Fruit fly (Drosophila melanogaster): ENCODE results near the gene Las.

Las gene

DNA sequence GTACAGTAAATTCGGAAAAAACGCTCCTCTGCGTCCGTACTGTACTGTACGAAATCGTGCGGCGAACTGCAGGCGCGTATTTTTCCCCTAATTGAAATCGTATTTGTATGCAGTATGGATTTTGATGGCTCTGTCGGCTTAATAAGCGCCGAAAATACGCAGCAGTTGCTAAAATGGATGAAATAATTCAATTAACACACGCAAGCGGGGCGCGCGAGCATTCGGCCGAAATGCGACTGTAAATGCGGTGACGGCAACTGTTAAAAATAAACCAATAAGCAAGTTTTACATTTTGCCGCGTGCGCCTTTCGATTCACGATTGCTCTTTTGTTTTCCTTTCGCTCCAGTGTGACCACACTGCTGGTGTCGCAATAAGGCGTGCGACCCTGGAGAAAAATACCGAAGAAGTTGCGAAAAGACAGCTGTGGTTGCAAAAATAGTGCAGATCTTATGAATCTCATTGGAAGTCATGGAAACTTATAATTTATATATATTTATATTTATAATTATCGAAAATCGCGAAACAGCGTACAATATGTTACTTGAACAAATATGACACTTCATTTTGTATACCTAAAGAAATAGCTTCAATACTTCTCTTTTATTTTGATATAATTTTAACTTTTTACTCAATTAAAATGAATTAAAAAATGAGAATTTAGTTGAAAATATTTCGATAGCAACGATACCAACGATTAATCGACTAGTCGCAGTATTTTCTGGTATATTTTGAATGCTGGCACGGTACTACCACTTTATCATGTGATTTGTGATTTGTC is 41.0 kb upstream of the Las start, which contains the start of the genes CG32428 and CG5969:
CG32428 (minus strand) TSS at position 703 of the 779 bp plus-strand sequence.
CG5969 (plus strand) TSS at position 763 of the 779 bp plus-strand sequence.
- TF ChIP-seq lola (GFP tag; optimal IDR thresholded peaks at IDR 0.05): no peak
- TF ChIP-seq CrebA (GFP tag; optimal IDR thresholded peaks at IDR 0.05; ENCODE audit: borderline replicate concordance): peak; percentile 38
- TF ChIP-seq Abd-B (GFP tag; optimal IDR thresholded peaks at IDR 0.05): no peak
- peak; percentile 32 for TF ChIP-seq GATAd (GFP tag; optimal IDR thresholded peaks at IDR 0.05)
- no peak for TF ChIP-seq fru (GFP tag; optimal IDR thresholded peaks at IDR 0.05)
- no peak for TF ChIP-seq jim (GFP tag; optimal IDR thresholded peaks at IDR 0.05)
- TF ChIP-seq tai (GFP tag; optimal IDR thresholded peaks at IDR 0.05): peak; percentile 69
- TF ChIP-seq dmrt93B (GFP tag; optimal IDR thresholded peaks at IDR 0.05): peak; percentile 47
- TF ChIP-seq Rel (GFP tag; optimal IDR thresholded peaks at IDR 0.05): no peak
- TF ChIP-seq Rel (tag; optimal IDR thresholded peaks at IDR 0.05): peak; percentile 66
- TF ChIP-seq sv (GFP tag; optimal IDR thresholded peaks at IDR 0.05): no peak
- TF ChIP-seq h (GFP tag; optimal IDR thresholded peaks at IDR 0.05): peak; percentile 71
- TF ChIP-seq br (GFP tag; optimal IDR thresholded peaks at IDR 0.05): no peak
- TF ChIP-seq dsf (GFP tag; optimal IDR thresholded peaks at IDR 0.05; ENCODE audit: borderline replicate concordance): no peak
- TF ChIP-seq Hr83 (GFP tag; optimal IDR thresholded peaks at IDR 0.05; ENCODE audit: poor library complexity, severe bottlenecking): peak; percentile 38
- peak; percentile 47 for TF ChIP-seq Hnf4 (GFP tag; optimal IDR thresholded peaks at IDR 0.05)
- TF ChIP-seq CG32264 (GFP tag; optimal IDR thresholded peaks at IDR 0.05): no peak
- TF ChIP-seq CG9705 (GFP tag; optimal IDR thresholded peaks at IDR 0.05): peak; percentile 39
- TF ChIP-seq Dif (GFP tag; optimal IDR thresholded peaks at IDR 0.05; ENCODE audit: partially characterized antibody): no peak
- peak; percentile 13 for TF ChIP-seq ey (GFP tag; optimal IDR thresholded peaks at IDR 0.05)
- TF ChIP-seq usp (GFP tag; optimal IDR thresholded peaks at IDR 0.05): no peak
- peak; percentile 18 for TF ChIP-seq OdsH (GFP tag; optimal IDR thresholded peaks at IDR 0.05)
- TF ChIP-seq brk (GFP tag; optimal IDR thresholded peaks at IDR 0.05): peak; percentile 57
- TF ChIP-seq Dfd (GFP tag; optimal IDR thresholded peaks at IDR 0.05): no peak
- no peak for TF ChIP-seq Myc (optimal IDR thresholded peaks at IDR 0.05)
- TF ChIP-seq Jra (GFP tag; optimal IDR thresholded peaks at IDR 0.05): peak; percentile 12
- no peak for TF ChIP-seq N (GFP tag; optimal IDR thresholded peaks at IDR 0.05)
- TF ChIP-seq Hr78 (GFP tag; optimal IDR thresholded peaks at IDR 0.05): no peak
- no peak for TF ChIP-seq Mio (GFP tag; optimal IDR thresholded peaks at IDR 0.05)
- no peak for TF ChIP-seq Vsx2 (GFP tag; optimal IDR thresholded peaks at IDR 0.05; ENCODE audit: partially characterized antibody)
- no peak for TF ChIP-seq pan (optimal IDR thresholded peaks at IDR 0.05)
- TF ChIP-seq psq (GFP tag; optimal IDR thresholded peaks at IDR 0.05): peak; percentile 91
- no peak for TF ChIP-seq dl (GFP tag; optimal IDR thresholded peaks at IDR 0.05; ENCODE audit: insufficient read depth in 1 of 2, partially characterized antibody in 2 of 2)
- peak in 1 of 2 experiments; percentile 71 for TF ChIP-seq foxo (GFP tag; optimal IDR thresholded peaks at IDR 0.05)
- TF ChIP-seq rgr (GFP tag; optimal IDR thresholded peaks at IDR 0.05): peak; percentile 49
- TF ChIP-seq HLH106 (tag; optimal IDR thresholded peaks at IDR 0.05): peak; percentile 83
- TF ChIP-seq Sp1 (GFP tag; optimal IDR thresholded peaks at IDR 0.05): peak; percentile 66
- TF ChIP-seq sage (GFP tag; optimal IDR thresholded peaks at IDR 0.05): peak; percentile 29
- peak; percentile 33 for TF ChIP-seq woc (GFP tag; optimal IDR thresholded peaks at IDR 0.05)

DNA sequence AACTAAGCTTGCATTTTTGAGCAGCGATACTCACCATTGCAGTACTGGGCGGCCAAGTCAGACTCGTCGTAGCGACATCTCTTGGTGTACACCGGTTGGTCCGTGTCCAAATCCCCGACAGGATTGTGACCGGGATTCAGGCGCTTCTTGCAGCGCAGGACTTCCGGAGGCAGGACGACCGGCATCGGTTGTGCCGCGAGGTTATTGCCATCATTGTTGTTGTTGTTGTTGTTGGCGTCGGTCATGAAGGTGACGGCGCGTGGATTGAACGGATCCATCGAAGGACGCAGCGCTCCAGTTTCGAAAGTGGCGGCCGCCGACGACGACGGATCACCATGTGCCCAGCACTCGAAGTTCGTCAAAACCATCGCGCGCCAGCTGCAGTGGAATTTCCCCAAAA is 40.4 kb upstream of the Las start:
- TF ChIP-seq Rel (GFP tag; optimal IDR thresholded peaks at IDR 0.05): no peak
- no peak for TF ChIP-seq Rel (tag; optimal IDR thresholded peaks at IDR 0.05)
- no peak for TF ChIP-seq Hnf4 (GFP tag; optimal IDR thresholded peaks at IDR 0.05)
- no peak for TF ChIP-seq jim (GFP tag; optimal IDR thresholded peaks at IDR 0.05)
- TF ChIP-seq GATAd (GFP tag; optimal IDR thresholded peaks at IDR 0.05): no peak
- no peak for TF ChIP-seq psq (GFP tag; optimal IDR thresholded peaks at IDR 0.05)
- TF ChIP-seq brk (GFP tag; optimal IDR thresholded peaks at IDR 0.05): no peak
- TF ChIP-seq HLH106 (tag; optimal IDR thresholded peaks at IDR 0.05): no peak
- TF ChIP-seq Sp1 (GFP tag; optimal IDR thresholded peaks at IDR 0.05): no peak
- no peak for TF ChIP-seq h (GFP tag; optimal IDR thresholded peaks at IDR 0.05)

All from whole organism, wandering third instar larva.